Fruit fly (Drosophila melanogaster) whole organism, larva: Measurements from ENCODE around the gene Rad9.

Source experiments
- noc ChIP-seq: fragments of 200-800 bp; sonication (Bioruptor generic); optimal IDR thresholded peaks from 3 replicates; lab custom pipeline; 2019; ENCODE audit warnings: missing biosample characterization, mild to moderate bottlenecking, missing genetic modification characterization, moderate library complexity

The Rad9 gene

DNA sequence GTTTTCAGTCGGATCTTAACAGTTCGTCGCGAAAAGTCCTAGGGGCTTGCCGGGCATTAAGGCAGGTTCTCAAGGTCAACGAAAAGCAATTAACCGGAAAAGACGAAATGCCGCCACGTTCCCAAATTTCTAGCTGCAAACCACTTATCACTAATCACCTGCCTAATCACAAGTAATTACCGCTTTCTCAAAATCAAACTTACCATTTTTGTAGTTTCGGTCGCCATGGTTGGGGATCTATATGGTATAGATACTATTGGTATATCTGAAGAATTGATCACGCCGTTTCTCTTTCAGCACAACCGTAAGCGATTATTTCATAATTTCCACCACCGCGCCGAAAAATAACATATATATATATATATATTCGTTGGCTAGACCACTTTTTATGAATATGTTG is 26.5 kb downstream of the Rad9 start:
- TF ChIP-seq noc, result no peak

DNA sequence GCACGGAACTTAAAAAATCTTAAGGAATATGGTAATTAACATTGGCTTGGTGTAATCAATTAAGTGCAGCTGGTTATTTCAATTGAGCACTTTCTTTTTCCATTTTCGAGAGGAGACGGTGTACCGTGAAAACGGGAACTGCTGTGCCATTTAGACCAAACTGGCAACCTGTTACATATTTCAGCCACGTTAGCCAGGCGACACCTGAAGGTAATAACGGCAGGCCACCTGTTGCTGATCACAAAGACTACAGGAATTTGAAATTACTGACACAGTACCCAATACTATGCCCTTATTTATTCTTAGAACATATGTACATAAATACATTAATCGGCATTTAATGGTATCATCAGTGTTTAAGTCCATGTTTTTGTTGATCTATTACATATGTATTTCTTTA is 30.1 kb downstream of the Rad9 start:
- TF ChIP-seq noc, result no peak

DNA sequence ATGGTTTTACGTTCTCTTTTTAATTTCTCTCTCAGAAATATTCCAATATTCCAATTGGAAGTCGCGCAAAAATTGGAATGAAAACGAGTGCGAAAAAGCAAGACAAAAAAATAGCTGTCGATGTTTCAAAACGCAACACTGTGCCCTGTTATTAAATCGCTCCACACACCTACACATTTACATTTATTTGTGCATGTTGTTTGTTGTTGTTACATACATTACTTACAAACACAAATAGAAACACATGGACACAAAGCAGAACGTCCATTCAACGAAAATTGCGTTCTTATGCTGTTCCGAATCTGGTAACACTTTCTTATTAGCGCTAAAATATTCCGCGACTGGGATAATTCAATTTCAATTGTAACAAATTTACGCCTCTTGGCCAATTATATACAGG is 31.1 kb downstream of the Rad9 start:
- no peak for TF ChIP-seq noc

- TF ChIP-seq noc, result peak; percentile 26
Observed at dm6 chr3L:18840370-18841007, 31.9 kb downstream of the Rad9 start.

DNA sequence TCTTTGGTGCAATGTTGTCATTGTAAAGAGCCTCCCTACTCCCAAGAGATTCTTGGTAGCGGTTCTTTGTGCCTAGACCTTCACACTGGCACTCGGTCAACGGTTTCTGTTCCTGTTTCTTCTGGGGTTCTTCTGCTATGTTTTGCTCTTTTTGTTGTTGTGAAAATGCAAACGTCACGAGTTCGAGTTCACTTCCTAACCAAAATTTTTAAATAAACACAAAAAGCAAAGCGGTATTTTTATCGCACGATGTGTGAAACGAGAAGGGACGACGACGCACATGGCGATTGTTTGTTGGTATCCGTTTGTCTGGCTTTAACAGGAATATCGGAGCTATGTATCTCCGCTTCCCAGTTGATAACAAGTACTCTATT is 32.4 kb downstream of the Rad9 start:
- no peak for TF ChIP-seq noc

- TF ChIP-seq noc, result no peak
Observed at dm6 chr3L:18837707-18838244, 34.6 kb downstream of the Rad9 start.

- TF ChIP-seq noc, result peak; percentile 34
Observed at dm6 chr3L:18836658-18837057, 35.7 kb downstream of the Rad9 start.

- TF ChIP-seq noc, result peak; percentile 29
Observed at dm6 chr3L:18834924-18835323, 37.4 kb downstream of the Rad9 start.

DNA sequence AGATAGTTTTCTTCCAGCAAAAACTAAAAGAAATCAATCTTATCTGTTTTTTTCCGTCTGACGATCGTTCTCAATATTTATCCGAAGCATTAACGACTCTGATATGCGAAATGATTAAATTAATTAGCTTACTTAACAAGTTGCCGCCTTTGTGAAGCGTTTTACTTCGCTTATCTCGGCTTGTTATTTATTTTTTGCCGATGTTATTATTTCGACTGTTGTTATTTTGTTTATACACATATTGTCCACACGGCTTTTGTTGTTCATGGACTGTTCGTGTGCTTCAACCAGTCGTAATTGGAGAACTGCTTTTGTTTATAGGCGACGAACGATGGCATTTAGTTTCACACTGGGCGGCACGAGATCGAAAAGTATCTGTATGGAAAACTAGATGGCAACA is 39.1 kb downstream of the Rad9 start:
- no peak for TF ChIP-seq noc

DNA sequence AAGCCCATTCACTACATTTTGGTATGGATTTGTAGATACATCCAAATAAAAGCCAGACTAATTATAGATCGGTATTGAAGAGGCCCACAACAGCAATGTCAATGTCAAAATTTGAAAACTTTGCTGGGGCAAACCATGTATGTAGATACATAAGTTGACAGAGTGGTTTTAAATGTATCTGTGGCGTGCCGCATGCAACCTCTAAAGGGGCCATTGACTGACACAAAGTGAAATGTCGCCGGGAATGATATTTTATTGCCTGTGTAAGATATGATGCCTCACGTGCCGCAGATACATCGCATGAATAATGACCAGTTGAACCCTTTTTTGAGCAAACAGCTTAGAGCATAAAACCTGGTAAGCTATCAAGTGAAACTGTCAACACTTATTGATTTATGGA is 39.6 kb downstream of the Rad9 start:
- TF ChIP-seq noc, result no peak

DNA sequence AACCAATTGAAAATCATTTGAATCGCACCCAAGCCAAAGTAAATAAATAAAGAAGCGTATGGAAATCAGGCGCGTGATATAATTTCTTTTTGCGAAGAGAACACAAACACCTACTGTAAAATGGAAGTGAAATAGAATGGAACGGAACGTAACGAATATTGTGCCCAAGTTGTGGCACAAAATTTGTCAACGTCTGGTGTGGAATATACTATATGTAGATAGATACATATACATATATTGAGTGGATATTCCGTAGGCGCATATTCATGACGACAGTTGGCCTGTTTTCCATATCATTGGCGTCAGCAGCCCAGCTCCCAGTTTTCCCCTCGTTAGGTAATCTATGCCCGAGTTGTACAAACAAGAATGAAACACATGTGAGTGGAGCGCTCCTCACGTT is 40.2 kb downstream of the Rad9 start:
- no peak for TF ChIP-seq noc

dm6 chr3L:18828318-18828717 is 44.0 kb downstream of the Rad9 start:
- TF ChIP-seq noc, result no peak

DNA sequence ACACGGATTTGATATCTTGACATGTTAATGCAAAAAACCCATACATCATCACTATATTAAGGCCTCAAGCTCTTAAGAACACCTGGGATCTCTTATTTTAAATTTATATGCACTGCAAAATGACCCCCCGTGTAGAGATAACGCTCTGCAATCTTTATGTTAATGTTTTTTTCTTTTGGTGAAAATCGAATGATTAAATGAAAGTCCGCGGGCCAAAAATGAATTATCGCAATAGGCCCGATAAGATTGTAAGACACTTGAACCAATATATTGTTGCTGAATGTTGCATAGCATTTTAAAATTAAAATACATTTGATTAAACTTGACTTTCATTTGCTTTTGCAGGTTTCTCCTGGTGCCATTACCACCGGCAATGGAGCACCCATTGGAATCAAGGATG is 46.4 kb downstream of the Rad9 start:
- peak; percentile 43 for TF ChIP-seq noc

DNA sequence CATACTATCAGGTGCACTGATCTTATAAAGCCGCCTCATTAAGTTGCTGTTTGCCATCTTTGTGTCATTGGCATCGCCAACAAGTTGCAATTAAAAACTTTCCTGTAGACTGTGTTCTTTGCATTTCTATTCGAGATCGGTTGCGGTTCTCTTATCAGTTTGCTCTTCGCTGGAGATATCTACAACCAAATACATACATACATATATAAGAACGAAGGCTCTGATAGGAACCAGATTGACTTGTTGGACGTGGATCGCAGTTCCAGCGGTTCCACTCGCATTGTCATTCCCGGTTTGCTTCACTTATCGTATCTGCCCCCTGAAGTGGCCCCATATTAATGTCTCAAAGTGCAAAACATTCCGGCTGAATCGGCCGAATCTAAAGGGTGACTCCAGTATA is 47.5 kb downstream of the Rad9 start:
- no peak for TF ChIP-seq noc

- TF ChIP-seq noc, result no peak
Observed at dm6 chr3L:18823870-18824561, 48.3 kb downstream of the Rad9 start.

dm6 chr3L:18823221-18823514 is 49.2 kb downstream of the Rad9 start:
- no peak for TF ChIP-seq noc

DNA sequence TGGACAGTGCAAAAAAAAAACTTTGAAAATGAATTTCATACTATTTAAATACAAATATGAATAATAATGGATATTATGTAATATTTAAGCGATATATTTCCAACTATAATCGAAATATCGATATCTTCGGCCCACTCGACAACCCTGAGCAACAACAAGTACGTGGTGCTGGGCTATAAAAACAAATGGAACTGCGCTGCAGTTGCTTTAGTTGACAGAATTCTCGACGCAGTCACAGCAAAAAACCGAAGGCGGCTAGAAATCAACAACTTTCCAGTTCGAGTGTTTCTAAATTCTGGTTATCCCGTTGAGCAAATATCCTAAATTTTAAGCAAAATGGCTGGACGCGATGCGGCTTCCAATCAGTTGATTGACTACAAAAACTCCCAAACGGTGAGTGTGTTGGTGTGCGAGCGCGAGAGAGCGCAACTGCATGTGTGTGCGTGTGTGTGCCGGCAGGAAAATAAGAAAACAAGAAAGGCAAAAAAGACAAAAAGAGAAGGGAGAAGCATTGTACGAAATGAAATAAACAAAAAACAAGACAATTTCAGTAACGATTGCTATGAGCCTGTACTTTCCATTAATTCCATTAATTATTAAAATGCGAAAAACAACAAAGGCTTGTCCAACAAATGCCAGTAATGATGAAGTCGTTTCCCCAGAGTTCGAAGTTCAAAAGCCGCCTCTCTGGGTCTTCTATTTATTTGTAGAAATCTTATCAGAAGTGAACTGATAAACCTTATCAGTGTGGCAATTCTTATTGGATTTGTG is 49.7 kb downstream of the Rad9 start, which contains the start of gene Cat:
Cat (plus strand) TSS at position 155 of the 771 bp plus-strand sequence.
- peak; percentile 75 for TF ChIP-seq noc

- no peak for TF ChIP-seq noc
Observed at dm6 chr3L:18822049-18822448, 50.3 kb downstream of the Rad9 start.
